Fruit fly (Drosophila melanogaster): ENCODE results near the gene CG10616.
A peak's percentile ranks its signal among the peaks of the same experiment; 100 is the strongest.

Gene CG10616

DNA sequence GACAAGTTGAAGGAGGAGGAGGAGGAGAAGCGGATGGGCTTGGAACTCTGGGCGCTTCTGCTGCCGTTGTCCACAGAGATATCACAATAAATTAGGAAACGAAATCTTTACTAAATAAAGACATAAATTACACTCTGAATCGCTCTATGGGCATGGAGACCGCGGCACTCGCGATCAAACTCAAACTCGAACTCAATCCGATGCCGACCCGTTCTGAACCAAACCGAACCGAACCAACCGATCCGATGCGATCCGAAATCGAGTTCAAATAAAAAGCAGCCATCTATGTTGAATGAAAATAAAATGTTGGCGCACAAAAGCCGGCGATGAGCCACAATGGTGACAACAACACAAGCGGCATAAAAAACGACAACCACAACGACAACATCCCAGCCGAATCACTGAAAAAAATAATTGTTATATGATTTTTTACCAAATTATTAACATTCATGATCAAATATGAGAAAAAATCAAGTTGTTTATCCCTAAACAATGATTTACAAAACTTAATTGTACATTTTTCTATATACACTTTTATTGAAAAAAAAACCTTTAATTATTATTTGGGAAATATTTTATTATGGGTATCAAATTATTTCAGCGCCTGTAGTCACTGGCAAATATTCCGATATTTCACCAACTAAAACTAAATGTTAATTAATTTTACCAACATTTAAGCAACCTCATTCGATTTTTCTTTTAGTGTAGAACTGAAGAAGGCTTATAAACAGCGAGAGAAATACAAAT lies 14.4 kb upstream of the CG10616 start (continued):
- TF ChIP-seq CG3065 (GFP tag; optimal IDR thresholded peaks at IDR 0.05) = peak; percentile 36
- TF ChIP-seq CG17802 (tag; optimal IDR thresholded peaks at IDR 0.05) = peak; percentile 54
- TF ChIP-seq ERR (GFP tag; optimal IDR thresholded peaks at IDR 0.05) = no peak
- peak; percentile 74 for TF ChIP-seq twi (tag; optimal IDR thresholded peaks at IDR 0.05)
- TF ChIP-seq Fer1 (GFP tag; optimal IDR thresholded peaks at IDR 0.05) = no peak
- TF ChIP-seq aop (GFP tag; IDR thresholded peaks at IDR 0.05) = no peak
- peak; percentile 87 for TF ChIP-seq gcm (GFP tag; optimal IDR thresholded peaks at IDR 0.05)
- no peak for TF ChIP-seq CG12744 (GFP tag; optimal IDR thresholded peaks at IDR 0.05)
- TF ChIP-seq lilli (GFP tag; optimal IDR thresholded peaks at IDR 0.05) = peak; percentile 53
- peak; percentile 64 for TF ChIP-seq CG4404 (GFP tag; IDR thresholded peaks at IDR 0.05)
- TF ChIP-seq Gsc (GFP tag; IDR thresholded peaks at IDR 0.05) = no peak
- TF ChIP-seq CG10979 (tag; optimal IDR thresholded peaks at IDR 0.05) = peak; percentile 97
- no peak for TF ChIP-seq her (GFP tag; optimal IDR thresholded peaks at IDR 0.05)
- peak; percentile 41; the same call in 1 of the 2 replicates for TF ChIP-seq esg (GFP tag; conservative IDR thresholded peaks at IDR 0.05)
- TF ChIP-seq nerfin-2 (GFP tag; IDR thresholded peaks at IDR 0.05; ENCODE audit: partially characterized antibody) = no peak
- TF ChIP-seq shn (GFP tag; optimal IDR thresholded peaks at IDR 0.05) = no peak
- TF ChIP-seq CG10209 (GFP tag; optimal IDR thresholded peaks at IDR 0.05) = peak; percentile 85
- TF ChIP-seq Dfd (GFP tag; optimal IDR thresholded peaks at IDR 0.05) = no peak
- no peak for TF ChIP-seq Adf1 (GFP tag; IDR thresholded peaks at IDR 0.05)
- peak; percentile 31 for TF ChIP-seq CG12236 (GFP tag; optimal IDR thresholded peaks at IDR 0.05)
- peak; percentile 92 for TF ChIP-seq CG33557 (GFP tag; optimal IDR thresholded peaks at IDR 0.05)
- TF ChIP-seq trem (tag; optimal IDR thresholded peaks at IDR 0.05) = peak; percentile 85
- peak; percentile 47 for TF ChIP-seq wor (GFP tag; IDR thresholded peaks at IDR 0.05)
- TF ChIP-seq phol (tag; optimal IDR thresholded peaks at IDR 0.05) = peak; percentile 94
- TF ChIP-seq Myb (GFP tag; optimal IDR thresholded peaks at IDR 0.05) = no peak
- peak; percentile 60 for TF ChIP-seq CG12155 (GFP tag; optimal IDR thresholded peaks at IDR 0.05)
- peak; percentile 88 for TF ChIP-seq D19A (tag; optimal IDR thresholded peaks at IDR 0.05)
- TF ChIP-seq Side (GFP tag; optimal IDR thresholded peaks at IDR 0.05) = peak; percentile 36
- TF ChIP-seq Blimp-1 (GFP tag; optimal IDR thresholded peaks at IDR 0.05) = peak; percentile 88
- peak; percentile 14 for TF ChIP-seq Atf3 (GFP tag; optimal IDR thresholded peaks at IDR 0.05)
- peak; percentile 37 for TF ChIP-seq CG1603 (tag; optimal IDR thresholded peaks at IDR 0.05)
- peak in 1 of 3 experiments; percentile 97 for TF ChIP-seq lola (GFP tag; optimal IDR thresholded peaks at IDR 0.05)
- peak; percentile 92 for TF ChIP-seq CoRest (tag; optimal IDR thresholded peaks at IDR 0.05)
- peak; percentile 5 for TF ChIP-seq HmgZ (tag; optimal IDR thresholded peaks at IDR 0.05)
- TF ChIP-seq Nf-YB (GFP tag; optimal IDR thresholded peaks at IDR 0.05) = peak; percentile 75
- TF ChIP-seq Meics (GFP tag; optimal IDR thresholded peaks at IDR 0.05) = peak; percentile 71
- TF ChIP-seq NFAT (GFP tag; IDR thresholded peaks at IDR 0.05) = no peak
- TF ChIP-seq Rx (GFP tag; IDR thresholded peaks at IDR 0.05) = no peak
- peak; percentile 20; the same call in 1 of the 2 replicates for TF ChIP-seq CG32532 (GFP tag; IDR thresholded peaks at IDR 0.05)
- TF ChIP-seq Chrac-16 (GFP tag; optimal IDR thresholded peaks at IDR 0.05) = peak; percentile 82
- TF ChIP-seq HLH4C (GFP tag; IDR thresholded peaks at IDR 0.05; ENCODE audit: partially characterized antibody) = no peak
- peak; percentile 74 for TF ChIP-seq CG17385 (GFP tag; optimal IDR thresholded peaks at IDR 0.05)
- peak; percentile 71; the same call in 1 of the 2 replicates for TF ChIP-seq CG6689 (GFP tag; IDR thresholded peaks at IDR 0.05)
- peak; percentile 39 for TF ChIP-seq Mes4 (GFP tag; optimal IDR thresholded peaks at IDR 0.05)
- no peak for TF ChIP-seq MESR4 (GFP tag; optimal IDR thresholded peaks at IDR 0.05)
- no peak for TF ChIP-seq HLH54F (GFP tag; optimal IDR thresholded peaks at IDR 0.05)
- TF ChIP-seq emc (GFP tag; optimal IDR thresholded peaks at IDR 0.05) = no peak
- peak; percentile 43 for TF ChIP-seq Mad (GFP tag; optimal IDR thresholded peaks at IDR 0.05)
- peak; percentile 58 for TF ChIP-seq Fer3 (tag; optimal IDR thresholded peaks at IDR 0.05)
